Worm (Caenorhabditis elegans) whole organism, L4 larva: ENCODE results near the gene F28B12.1.

Source experiments
- D1046.2 ChIP-seq: fragments of 200-800 bp; sonication (Bioruptor generic); IDR thresholded peaks from 2 replicates; pipeline ENCODE4 v1.3.6; 2022; ENCODE audit warnings: missing genetic modification characterization, missing compliant biosample characterization
- F10B5.3 ChIP-seq: sonication (generic microtip); optimal IDR thresholded peaks from 2 replicates; lab custom pipeline; 2016; ENCODE audit warnings: mild to moderate bottlenecking, missing genetic modification characterization, missing compliant biosample characterization
- T26A8.4 ChIP-seq: fragments of 200-800 bp; sonication (Bioruptor generic); IDR thresholded peaks from 2 replicates; pipeline ENCODE4 v1.3.6; 2022; ENCODE audit warnings: missing genetic modification characterization, missing compliant biosample characterization
- Y105C5A.15 ChIP-seq: fragments of 200-800 bp; sonication (Bioruptor generic); IDR thresholded peaks from 2 replicates; pipeline ENCODE4 v1.3.6; 2022; ENCODE audit warnings: missing genetic modification characterization, missing compliant biosample characterization
- Y48G9A.11 ChIP-seq: fragments of 200-800 bp; sonication (Bioruptor generic); IDR thresholded peaks from 2 replicates; pipeline ENCODE4 v1.3.6; 2022; ENCODE audit warnings: missing genetic modification reagents, missing genetic modification characterization, missing compliant biosample characterization
- ZK337.2 ChIP-seq: fragments of 200-800 bp; sonication (Bioruptor generic); IDR thresholded peaks from 2 replicates; pipeline ENCODE4 v1.3.6; 2022; ENCODE audit warnings: missing genetic modification reagents, missing genetic modification characterization, missing compliant biosample characterization
- aha-1 ChIP-seq: fragments of 150-350 bp; peaks from one replicate; lab custom pipeline; 2014; ENCODE audit warnings: missing biosample characterization, missing genetic modification characterization
- arid-1 ChIP-seq: fragments of 200-800 bp; sonication (Bioruptor generic); conservative IDR thresholded peaks from 2 replicates; pipeline ENCODE4 v1.3.6; 2022; ENCODE audit warnings: missing genetic modification reagents, missing genetic modification characterization, missing compliant biosample characterization
- attf-4 ChIP-seq: sonication (generic microtip); optimal IDR thresholded peaks from 3 replicates; lab custom pipeline; 2017; ENCODE audit warnings: missing biosample characterization, missing genetic modification characterization
- ceh-20 ChIP-seq: fragments of 200-800 bp; sonication (Bioruptor generic); IDR thresholded peaks from 2 replicates; pipeline ENCODE4 v1.3.6; 2022; ENCODE audit warnings: missing genetic modification reagents, missing genetic modification characterization, missing compliant biosample characterization
- ceh-82 ChIP-seq: sonication (generic microtip); optimal IDR thresholded peaks from 2 replicates; lab custom pipeline; 2017; ENCODE audit warnings: missing biosample characterization, missing genetic modification characterization
- ctbp-1 ChIP-seq: fragments of 200-800 bp; sonication (Bioruptor generic); IDR thresholded peaks from 2 replicates; pipeline ENCODE4 v1.3.6; 2022; ENCODE audit warnings: missing genetic modification reagents, missing genetic modification characterization, missing compliant biosample characterization
- daf-12 ChIP-seq: fragments of 150-350 bp; optimal IDR thresholded peaks from 2 replicates; lab custom pipeline; 2014; ENCODE audit warnings: missing biosample characterization, missing genetic modification reagents, missing genetic modification characterization
- daf-16 ChIP-seq, 3 experiments: sonication (generic microtip); optimal IDR thresholded peaks; 2 replicates each; lab custom pipeline; 2016 to 2017; ENCODE audit warnings: missing genetic modification characterization in 3 of 3, missing genetic modification reagents in 3 of 3, mild to moderate bottlenecking in 2 of 3, missing compliant biosample characterization in 2 of 3, missing biosample characterization in 1 of 3, moderate library complexity in 1 of 3
- daf-19 ChIP-seq: fragments of 200-800 bp; sonication (Bioruptor generic); conservative IDR thresholded peaks from 2 replicates; pipeline ENCODE4 v1.3.6; 2022; ENCODE audit warnings: missing genetic modification characterization, missing compliant biosample characterization
- daf-8 ChIP-seq: fragments of 200-800 bp; sonication (Bioruptor generic); IDR thresholded peaks from 2 replicates; pipeline ENCODE4 v1.3.6; 2022; ENCODE audit warnings: missing genetic modification characterization, missing compliant biosample characterization
- dmd-6 ChIP-seq: fragments of 200-800 bp; sonication (Bioruptor generic); IDR thresholded peaks from 2 replicates; pipeline ENCODE4 v1.3.6; 2022; ENCODE audit warnings: missing genetic modification reagents, missing genetic modification characterization, missing compliant biosample characterization
- dmd-8 ChIP-seq: fragments of 200-800 bp; sonication (Bioruptor generic); IDR thresholded peaks from 2 replicates; pipeline ENCODE4 v1.3.6; 2022; ENCODE audit warnings: missing genetic modification characterization, missing compliant biosample characterization
- dmd-9 ChIP-seq: fragments of 200-800 bp; sonication (Bioruptor generic); IDR thresholded peaks from 2 replicates; pipeline ENCODE4 v1.3.6; 2022; ENCODE audit warnings: missing genetic modification reagents, missing genetic modification characterization, missing compliant biosample characterization
- dpl-1 ChIP-seq: fragments of 150-350 bp; optimal IDR thresholded peaks from 2 replicates; lab custom pipeline; 2014; ENCODE audit warnings: missing biosample characterization, missing genetic modification reagents, missing genetic modification characterization
- egl-27 ChIP-seq: sonication (generic microtip); optimal IDR thresholded peaks from 3 replicates; lab custom pipeline; 2017; ENCODE audit warnings: missing biosample characterization, missing genetic modification reagents, missing genetic modification characterization
- hif-1 ChIP-seq, 2 experiments: sonication (generic microtip); optimal IDR thresholded peaks; 2 replicates each; lab custom pipeline; 2016 to 2017; ENCODE audit warnings: missing compliant biosample characterization in 2 of 2, missing genetic modification characterization in 2 of 2, missing genetic modification reagents in 2 of 2, missing genotype in 2 of 2, mild to moderate bottlenecking in 1 of 2
- lim-7 ChIP-seq: fragments of 200-800 bp; sonication (Bioruptor generic); IDR thresholded peaks from 2 replicates; pipeline ENCODE4 v1.3.6; 2022; ENCODE audit warnings: missing genetic modification characterization, missing compliant biosample characterization
- lin-15B ChIP-seq: fragments of 150-350 bp; sonication (generic microtip); optimal IDR thresholded peaks from 3 replicates; lab custom pipeline; 2014; ENCODE audit warnings: missing biosample characterization, missing genetic modification characterization
- lin-38 ChIP-seq: fragments of 200-800 bp; sonication (Bioruptor generic); IDR thresholded peaks from 2 replicates; pipeline ENCODE4 v1.3.6; 2022; ENCODE audit warnings: missing genetic modification reagents, missing genetic modification characterization, missing compliant biosample characterization
- lin-39 ChIP-seq: fragments of 150-350 bp; optimal IDR thresholded peaks from 2 replicates; lab custom pipeline; 2014; ENCODE audit warnings: missing biosample characterization, missing genetic modification reagents, missing genetic modification characterization
- lir-3 ChIP-seq: sonication (generic microtip); optimal IDR thresholded peaks from 2 replicates; lab custom pipeline; 2016; ENCODE audit warnings: mild to moderate bottlenecking, missing genetic modification characterization, missing compliant biosample characterization
- lsy-2 ChIP-seq, 2 experiments: fragments of 150-350 bp in 1 of 2; sonication (generic microtip) in 1 of 2; optimal IDR thresholded peaks; 2 replicates each; lab custom pipeline; 2014 to 2017; ENCODE audit warnings: missing biosample characterization in 2 of 2, missing genetic modification characterization in 2 of 2
- madf-5 ChIP-seq, 2 experiments: fragments of 200-800 bp; sonication (Bioruptor generic); IDR thresholded peaks; 2 replicates each; pipeline ENCODE4 v1.3.6; 2022; ENCODE audit warnings: missing compliant biosample characterization in 2 of 2, missing genetic modification characterization in 2 of 2
- mdl-1 ChIP-seq, 2 experiments: fragments of 150-350 bp in 1 of 2; sonication (generic microtip) in 1 of 2; optimal IDR thresholded peaks; 2 replicates each; lab custom pipeline; 2014 to 2017; ENCODE audit warnings: missing biosample characterization in 2 of 2, missing genetic modification characterization in 2 of 2
- mxl-3 ChIP-seq: fragments of 200-800 bp; sonication (Bioruptor generic); optimal IDR thresholded peaks from 2 replicates; lab custom pipeline; 2018; ENCODE audit warnings: mild to moderate bottlenecking, missing genetic modification characterization, missing compliant biosample characterization
- nhr-10 ChIP-seq: fragments of 150-350 bp; optimal IDR thresholded peaks from 2 replicates; lab custom pipeline; 2014; ENCODE audit warnings: missing biosample characterization, missing genetic modification characterization
- nhr-11 ChIP-seq: fragments of 150-350 bp; optimal IDR thresholded peaks from 2 replicates; lab custom pipeline; 2014; ENCODE audit warnings: missing biosample characterization, missing genetic modification characterization
- nhr-237 ChIP-seq: sonication (generic microtip); optimal IDR thresholded peaks from 2 replicates; lab custom pipeline; 2017; ENCODE audit warnings: missing biosample characterization, missing genetic modification characterization
- nhr-28 ChIP-seq: fragments of 150-350 bp; optimal IDR thresholded peaks from 2 replicates; lab custom pipeline; 2014; ENCODE audit warnings: missing biosample characterization, missing genetic modification characterization
- nhr-41 ChIP-seq: fragments of 200-800 bp; sonication (Bioruptor generic); IDR thresholded peaks from 2 replicates; pipeline ENCODE4 v1.3.6; 2022; ENCODE audit warnings: missing genetic modification reagents, missing genetic modification characterization, missing compliant biosample characterization
- nhr-48 ChIP-seq: sonication (generic microtip); optimal IDR thresholded peaks from 2 replicates; lab custom pipeline; 2016; ENCODE audit warnings: mild to moderate bottlenecking, missing genetic modification characterization, missing compliant biosample characterization
- pha-4 ChIP-seq, 2 experiments: fragments of 150-350 bp in 1 of 2; fragments of 200-800 bp in 1 of 2; sonication (Bioruptor generic) in 1 of 2; IDR thresholded peaks in 1 of 2; optimal IDR thresholded peaks in 1 of 2; 2 replicates each; pipeline versions ENCODE4 v1.3.6 to Lab custom; 2014 to 2022; ENCODE audit warnings: missing genetic modification characterization in 2 of 2, missing genetic modification reagents in 2 of 2, missing biosample characterization in 1 of 2, missing compliant biosample characterization in 1 of 2
- pqm-1 ChIP-seq: sonication (generic microtip); optimal IDR thresholded peaks from 2 replicates; lab custom pipeline; 2017; ENCODE audit warnings: missing biosample characterization, missing genetic modification characterization
- set-16 ChIP-seq: fragments of 200-800 bp; sonication (Bioruptor generic); IDR thresholded peaks from 2 replicates; pipeline ENCODE4 v1.3.6; 2022; ENCODE audit warnings: missing genetic modification reagents, missing genetic modification characterization, missing compliant biosample characterization
- skn-1 ChIP-seq: fragments of 150-350 bp; optimal IDR thresholded peaks from 2 replicates; lab custom pipeline; 2014; ENCODE audit warnings: missing biosample characterization, missing genetic modification characterization
- spr-1 ChIP-seq: sonication (generic microtip); optimal IDR thresholded peaks from 2 replicates; lab custom pipeline; 2016; ENCODE audit warnings: mild to moderate bottlenecking, missing genetic modification characterization, missing compliant biosample characterization
- tra-1 ChIP-seq: fragments of 200-800 bp; sonication (Bioruptor generic); IDR thresholded peaks from 2 replicates; pipeline ENCODE4 v1.3.6; 2022; ENCODE audit warnings: missing genetic modification reagents, missing genetic modification characterization, missing compliant biosample characterization
- unc-39 ChIP-seq: sonication (generic microtip); optimal IDR thresholded peaks from 2 replicates; lab custom pipeline; 2017; ENCODE audit warnings: missing biosample characterization, missing genetic modification characterization
- zag-1 ChIP-seq: fragments of 150-350 bp; optimal IDR thresholded peaks from 2 replicates; lab custom pipeline; 2014; ENCODE audit warnings: missing biosample characterization, missing genetic modification characterization
- zfp-2 ChIP-seq: sonication (generic microtip); optimal IDR thresholded peaks from 2 replicates; lab custom pipeline; 2016; ENCODE audit warnings: mild to moderate bottlenecking, missing genetic modification characterization, missing compliant biosample characterization
- zfp-3 ChIP-seq: fragments of 200-800 bp; sonication (Bioruptor generic); conservative IDR thresholded peaks from 2 replicates; pipeline ENCODE4 v1.3.6; 2022; ENCODE audit warnings: missing genetic modification reagents, missing genetic modification characterization, missing compliant biosample characterization

Gene F28B12.1

DNA sequence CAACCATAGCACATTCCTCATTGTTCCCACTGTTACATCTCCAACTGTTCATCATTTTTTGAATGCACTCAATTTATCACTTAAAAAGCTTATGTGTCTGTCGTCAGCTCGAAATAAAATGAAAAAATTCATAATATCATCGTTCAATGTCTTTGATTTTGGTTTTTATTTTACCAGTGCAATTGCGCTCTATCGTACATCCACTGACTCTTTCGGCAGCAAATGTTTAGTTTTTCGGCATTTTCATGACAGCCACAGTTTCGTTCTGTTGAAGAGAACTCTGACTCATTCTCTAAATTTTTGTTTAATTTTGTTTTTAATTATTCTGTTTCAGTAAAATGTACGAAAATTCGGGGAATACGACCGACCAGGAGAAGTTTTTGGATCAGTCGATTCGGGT lies 35.2 kb upstream of the F28B12.1 start, which contains the start of gene vps-35 (continued):
- TF ChIP-seq nhr-237 (tag; lab: Kevin White, UChicago) (no peak), egl-27 (tag; lab: Kevin White, UChicago) (no peak), zag-1 (tag; lab: Kevin White, UChicago) (no peak), set-16 (no peak), lin-15B (no peak), daf-12 (tag; lab: Kevin White, UChicago) (no peak)

DNA sequence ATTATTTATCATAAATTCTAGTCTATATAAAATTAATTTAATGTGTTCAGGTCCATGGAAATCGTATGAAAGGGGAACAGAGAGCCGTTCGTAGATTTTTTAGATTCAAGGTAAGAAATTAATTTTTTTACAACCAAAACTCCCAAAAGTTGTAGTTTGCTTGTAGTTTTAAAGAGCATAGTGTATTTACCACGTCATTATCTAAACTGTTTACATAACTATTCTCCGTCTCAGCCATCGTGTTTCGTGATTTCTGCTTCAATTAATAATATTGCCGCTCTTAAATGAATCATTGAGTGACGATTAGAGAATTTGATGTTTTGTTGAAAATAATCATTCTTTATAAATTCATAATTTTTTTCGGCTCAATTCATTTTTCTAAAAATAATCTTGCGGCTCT lies 31.5 kb upstream of the F28B12.1 start, which contains the start of gene cgt-3:
TSS of gene cgt-3 (plus strand) at position 51 of the 400 bp plus-strand sequence.
- TF ChIP-seq daf-19 (GFP tag; lab: Robert Waterston, UW) (no peak), madf-5 (GFP tag; IDR thresholded peaks at IDR 0.05; lab: Robert Waterston, UW) (no peak), aha-1 (tag; lab: Kevin White, UChicago) (no peak), skn-1 (tag; lab: Kevin White, UChicago) (no peak), nhr-11 (tag; lab: Kevin White, UChicago) (no peak), daf-16 (GFP tag; optimal IDR thresholded peaks at IDR 0.05; lab: Kevin White, UChicago) (no peak), daf-16 (tag; optimal IDR thresholded peaks at IDR 0.05; lab: Kevin White, UChicago) (peak; percentile 84), ceh-20 (GFP tag; lab: Robert Waterston, UW) (no peak), nhr-41 (no peak), zfp-2 (no peak), T26A8.4 (GFP tag; lab: Robert Waterston, UW) (no peak), F10B5.3 (no peak), nhr-28 (tag; lab: Kevin White, UChicago) (peak; percentile 80), ctbp-1 (GFP tag; lab: Robert Waterston, UW) (no peak), arid-1 (no peak), nhr-48 (tag; lab: Kevin White, UChicago) (no peak), dmd-9 (GFP tag; lab: Robert Waterston, UW) (no peak), pha-4 (GFP tag; IDR thresholded peaks at IDR 0.05; lab: Robert Waterston, UW) (no peak), pha-4 (tag; optimal IDR thresholded peaks at IDR 0.05; lab: Kevin White, UChicago) (peak; percentile 17), daf-12 (tag; lab: Kevin White, UChicago) (no peak), mxl-3 (GFP tag; lab: Kevin White, UChicago) (no peak), dmd-6 (GFP tag; lab: Robert Waterston, UW) (no peak), zag-1 (tag; lab: Kevin White, UChicago) (no peak), spr-1 (no peak), dpl-1 (GFP tag; lab: Kevin White, UChicago) (no peak), lim-7 (GFP tag; lab: Robert Waterston, UW) (no peak), lsy-2 (tag; optimal IDR thresholded peaks at IDR 0.05; lab: Kevin White, UChicago) (peak in 1 of 2 experiments; percentile 12), dmd-8 (GFP tag; lab: Robert Waterston, UW) (no peak), tra-1 (GFP tag; lab: Robert Waterston, UW) (no peak), lin-38 (GFP tag; lab: Robert Waterston, UW) (peak; percentile 30; the same call in 1 of the 2 replicates)
- TF ChIP-seq, all 104 proteins: peak for 5

ce11 chrII:5911939-5912523 lies 30.7 kb upstream of the F28B12.1 start:
- TF ChIP-seq attf-4 (tag; lab: Kevin White, UChicago): no peak
- TF ChIP-seq dmd-6 (GFP tag; lab: Robert Waterston, UW): peak; percentile 90
- peak; percentile 89 for TF ChIP-seq pqm-1 (tag; lab: Kevin White, UChicago)
- TF ChIP-seq mdl-1 (tag; optimal IDR thresholded peaks at IDR 0.05; lab: Kevin White, UChicago): peak in 1 of 2 experiments; percentile 46
- peak; percentile 93 for TF ChIP-seq nhr-28 (tag; lab: Kevin White, UChicago)
- TF ChIP-seq T26A8.4 (GFP tag; lab: Robert Waterston, UW): no peak
- TF ChIP-seq Y48G9A.11 (GFP tag; lab: Robert Waterston, UW): no peak
- TF ChIP-seq daf-8 (GFP tag; lab: Robert Waterston, UW): no peak
- TF ChIP-seq spr-1: no peak
- no peak for TF ChIP-seq zfp-2
- no peak for TF ChIP-seq Y105C5A.15 (GFP tag; lab: Robert Waterston, UW)
- no peak for TF ChIP-seq zag-1 (tag; lab: Kevin White, UChicago)
- TF ChIP-seq D1046.2 (GFP tag; lab: Robert Waterston, UW): no peak
- TF ChIP-seq ZK337.2 (GFP tag; lab: Robert Waterston, UW): no peak
- no peak for TF ChIP-seq unc-39
- TF ChIP-seq lir-3 (tag; lab: Kevin White, UChicago): no peak
- no peak for TF ChIP-seq ceh-82 (tag; lab: Kevin White, UChicago)
- TF ChIP-seq zfp-3 (GFP tag; lab: Robert Waterston, UW): no peak
- TF ChIP-seq lin-39 (tag; lab: Kevin White, UChicago): no peak
- TF ChIP-seq hif-1 (tag; optimal IDR thresholded peaks at IDR 0.05; lab: Kevin White, UChicago): peak in 1 of 2 experiments; percentile 6
- no peak for TF ChIP-seq egl-27 (tag; lab: Kevin White, UChicago)
- no peak for TF ChIP-seq nhr-10
